Worm (Caenorhabditis elegans) whole organism, L1 larva: ENCODE results near the gene K02D10.1.

ENCODE experiments used
- C16A3.4 ChIP-seq: fragments of 150-350 bp; optimal IDR thresholded peaks from 2 replicates; lab custom pipeline; 2014; ENCODE audit warnings: missing biosample characterization, missing genetic modification characterization
- F16B12.6 ChIP-seq: fragments of 150-350 bp; optimal IDR thresholded peaks from 2 replicates; lab custom pipeline; 2014; ENCODE audit warnings: missing biosample characterization, missing genetic modification characterization
- alr-1 ChIP-seq: fragments of 200-800 bp; sonication (Bioruptor generic); optimal IDR thresholded peaks from 2 replicates; lab custom pipeline; 2018; ENCODE audit warnings: borderline replicate concordance, mild to moderate bottlenecking, missing genetic modification characterization, missing compliant biosample characterization
- aly-2 ChIP-seq: fragments of 150-350 bp; optimal IDR thresholded peaks from 2 replicates; lab custom pipeline; 2014; ENCODE audit warnings: missing biosample characterization, missing genetic modification characterization
- ceh-63 ChIP-seq: fragments of 200-800 bp; sonication (Bioruptor generic); optimal IDR thresholded peaks from 2 replicates; lab custom pipeline; 2018; ENCODE audit warnings: mild to moderate bottlenecking, missing genetic modification characterization, missing compliant biosample characterization
- ceh-8 ChIP-seq: fragments of 200-800 bp; sonication (Bioruptor generic); optimal IDR thresholded peaks from 2 replicates; lab custom pipeline; 2018; ENCODE audit warnings: mild to moderate bottlenecking, missing genetic modification characterization, moderate library complexity, missing compliant biosample characterization
- ceh-82 ChIP-seq, 3 experiments: fragments of 150-350 bp in 1 of 3; sonication (generic microtip) in 2 of 3; optimal IDR thresholded peaks; 2 replicates each; lab custom pipeline; 2014 to 2017; ENCODE audit warnings: missing biosample characterization in 3 of 3, missing genetic modification characterization in 3 of 3
- ceh-88 ChIP-seq: fragments of 200-800 bp; sonication (Bioruptor generic); IDR thresholded peaks from 2 replicates; pipeline ENCODE4 v1.3.6; 2022; ENCODE audit warnings: missing genetic modification characterization, missing compliant biosample characterization
- ceh-90 ChIP-seq: sonication (generic microtip); optimal IDR thresholded peaks from 2 replicates; lab custom pipeline; 2016; ENCODE audit warnings: missing genetic modification characterization, missing compliant biosample characterization
- dpl-1 ChIP-seq, 3 experiments: fragments of 150-350 bp in 2 of 3; sonication (generic microtip) in 1 of 3; optimal IDR thresholded peaks; 2 replicates each; lab custom pipeline; 2014 to 2017; ENCODE audit warnings: missing biosample characterization in 3 of 3, missing genetic modification characterization in 3 of 3, missing genetic modification reagents in 3 of 3
- dsc-1 ChIP-seq: sonication (generic microtip); optimal IDR thresholded peaks from 2 replicates; lab custom pipeline; 2016; ENCODE audit warnings: mild to moderate bottlenecking, missing genetic modification characterization, missing compliant biosample characterization
- efl-1 ChIP-seq, 4 experiments: fragments of 150-350 bp; optimal IDR thresholded peaks in 3 of 4; peaks in 1 of 4; 1 replicate in 1 of 4; 2 replicates in 3 of 4; lab custom pipeline; 2014; ENCODE audit warnings: missing biosample characterization in 2 of 4, missing genetic modification characterization in 2 of 4, missing genetic modification reagents in 2 of 4
- egl-13 ChIP-seq: sonication (generic microtip); optimal IDR thresholded peaks from 2 replicates; lab custom pipeline; 2016; ENCODE audit warnings: missing genotype, missing genetic modification reagents, missing genetic modification characterization, missing compliant biosample characterization
- elt-2 ChIP-seq: sonication (generic microtip); optimal IDR thresholded peaks from 2 replicates; lab custom pipeline; 2016; ENCODE audit warnings: missing genetic modification characterization, mild to moderate bottlenecking, inconsistent platforms, missing compliant biosample characterization, missing genetic modification reagents
- elt-3 ChIP-seq, 6 experiments: fragments of 150-350 bp in 1 of 6; sonication (generic microtip); optimal IDR thresholded peaks; 2 replicates each; lab custom pipeline; 2017 to 2018; ENCODE audit warnings: missing biosample characterization in 6 of 6, missing genetic modification characterization in 6 of 6, inconsistent platforms in 1 of 6
- fkh-10 ChIP-seq: sonication (generic microtip); optimal IDR thresholded peaks from 2 replicates; lab custom pipeline; 2017; ENCODE audit warnings: missing biosample characterization, missing genetic modification reagents, missing genetic modification characterization
- fos-1 ChIP-seq: fragments of 150-350 bp; optimal IDR thresholded peaks from 2 replicates; lab custom pipeline; 2014; ENCODE audit warnings: missing biosample characterization, missing genetic modification characterization
- grh-1 ChIP-seq: fragments of 200-800 bp; sonication (Bioruptor generic); IDR thresholded peaks from 2 replicates; pipeline ENCODE4 v1.3.6; 2022; ENCODE audit warnings: missing genetic modification reagents, missing genetic modification characterization, missing compliant biosample characterization
- hpl-2 ChIP-seq: fragments of 150-350 bp; optimal IDR thresholded peaks from 2 replicates; lab custom pipeline; 2014; ENCODE audit warnings: missing biosample characterization, missing genetic modification reagents, missing genetic modification characterization
- irx-1 ChIP-seq: sonication (generic microtip); optimal IDR thresholded peaks from 2 replicates; lab custom pipeline; 2016; ENCODE audit warnings: missing genetic modification characterization, missing compliant biosample characterization
- isw-1 ChIP-seq: fragments of 200-800 bp; sonication (Bioruptor generic); IDR thresholded peaks from 2 replicates; pipeline ENCODE4 v1.3.6; 2022; ENCODE audit warnings: missing genetic modification characterization, missing compliant biosample characterization
- lin-14 ChIP-seq: fragments of 200-800 bp; sonication (Bioruptor generic); optimal IDR thresholded peaks from 2 replicates; lab custom pipeline; 2018; ENCODE audit warnings: mild to moderate bottlenecking, missing genetic modification characterization, moderate library complexity, missing compliant biosample characterization
- lin-35 ChIP-seq, 2 experiments: fragments of 150-350 bp; optimal IDR thresholded peaks; 2 replicates each; lab custom pipeline; 2014; ENCODE audit warnings: missing biosample characterization in 2 of 2, missing genetic modification characterization in 2 of 2, missing genetic modification reagents in 2 of 2
- lin-39 ChIP-seq: fragments of 150-350 bp; optimal IDR thresholded peaks from 2 replicates; lab custom pipeline; 2014; ENCODE audit warnings: missing biosample characterization, missing genetic modification reagents, missing genetic modification characterization
- lsy-2 ChIP-seq, 2 experiments: fragments of 150-350 bp; optimal IDR thresholded peaks; 2 replicates each; lab custom pipeline; 2014; ENCODE audit warnings: missing biosample characterization in 2 of 2, missing genetic modification characterization in 2 of 2
- mab-9 ChIP-seq: fragments of 200-800 bp; sonication (Bioruptor generic); IDR thresholded peaks from 2 replicates; pipeline ENCODE4 v1.3.6; 2022; ENCODE audit warnings: missing genetic modification reagents, missing genetic modification characterization, missing compliant biosample characterization
- mdl-1 ChIP-seq, 2 experiments: fragments of 150-350 bp; optimal IDR thresholded peaks; 2 replicates each; lab custom pipeline; 2014 to 2017; ENCODE audit warnings: missing biosample characterization in 2 of 2, missing genetic modification characterization in 2 of 2, inconsistent platforms in 1 of 2
- mef-2 ChIP-seq: fragments of 150-350 bp; optimal IDR thresholded peaks from 2 replicates; lab custom pipeline; 2014; ENCODE audit warnings: missing biosample characterization, missing genetic modification characterization
- mep-1 ChIP-seq: fragments of 150-350 bp; optimal IDR thresholded peaks from 2 replicates; lab custom pipeline; 2014; ENCODE audit warnings: missing biosample characterization, missing genetic modification characterization
- nhr-19 ChIP-seq: fragments of 200-800 bp; sonication (Bioruptor generic); conservative IDR thresholded peaks from 2 replicates; pipeline ENCODE4 v1.3.6; 2022; ENCODE audit warnings: missing genetic modification characterization, missing compliant biosample characterization
- nhr-20 ChIP-seq: sonication (generic microtip); optimal IDR thresholded peaks from 2 replicates; lab custom pipeline; 2016; ENCODE audit warnings: mild to moderate bottlenecking, missing genetic modification characterization, missing compliant biosample characterization
- nhr-47 ChIP-seq: sonication (generic microtip); optimal IDR thresholded peaks from 2 replicates; lab custom pipeline; 2016; ENCODE audit warnings: mild to moderate bottlenecking, missing genetic modification characterization, moderate library complexity, missing compliant biosample characterization
- nhr-71 ChIP-seq: sonication (generic microtip); optimal IDR thresholded peaks from 2 replicates; lab custom pipeline; 2016; ENCODE audit warnings: mild to moderate bottlenecking, missing genetic modification characterization, moderate library complexity, missing compliant biosample characterization
- nhr-85 ChIP-seq: sonication (generic microtip); peaks from one replicate; lab custom pipeline; 2016; ENCODE audit warnings: missing genetic modification characterization, inconsistent platforms, missing compliant biosample characterization
- nhr-90 ChIP-seq: sonication (generic microtip); optimal IDR thresholded peaks from 2 replicates; lab custom pipeline; 2016; ENCODE audit warnings: mild to moderate bottlenecking, missing genetic modification characterization, missing compliant biosample characterization; ENCODE audit not compliant: poor library complexity
- rnt-1 ChIP-seq: sonication (generic microtip); optimal IDR thresholded peaks from 2 replicates; lab custom pipeline; 2016; ENCODE audit warnings: mild to moderate bottlenecking, missing genetic modification characterization, moderate library complexity, missing compliant biosample characterization
- skn-1 ChIP-seq: fragments of 150-350 bp; optimal IDR thresholded peaks from 2 replicates; lab custom pipeline; 2014; ENCODE audit warnings: missing biosample characterization, missing genetic modification characterization
- snpc-4 ChIP-seq: fragments of 150-350 bp; optimal IDR thresholded peaks from 2 replicates; lab custom pipeline; 2014; ENCODE audit warnings: missing biosample characterization, missing genetic modification characterization
- snu-23 ChIP-seq: sonication (generic microtip); optimal IDR thresholded peaks from 2 replicates; lab custom pipeline; 2016; ENCODE audit warnings: missing genetic modification characterization, missing compliant biosample characterization
- sox-4 ChIP-seq: sonication (generic microtip); optimal IDR thresholded peaks from 2 replicates; lab custom pipeline; 2016; ENCODE audit warnings: missing genetic modification characterization, missing compliant biosample characterization
- sup-37 ChIP-seq: fragments of 200-800 bp; sonication (Bioruptor generic); optimal IDR thresholded peaks from 2 replicates; lab custom pipeline; 2018; ENCODE audit warnings: mild to moderate bottlenecking, missing genetic modification characterization, missing compliant biosample characterization
- tbx-2 ChIP-seq: sonication (generic microtip); optimal IDR thresholded peaks from 2 replicates; lab custom pipeline; 2016; ENCODE audit warnings: missing genetic modification characterization, missing compliant biosample characterization
- unc-130 ChIP-seq: fragments of 150-350 bp; optimal IDR thresholded peaks from 2 replicates; lab custom pipeline; 2017; ENCODE audit warnings: missing biosample characterization, missing genetic modification characterization, inconsistent platforms
- unc-30 ChIP-seq: sonication (generic microtip); optimal IDR thresholded peaks from 2 replicates; lab custom pipeline; 2017; ENCODE audit warnings: missing biosample characterization, missing genetic modification characterization
- vab-15 ChIP-seq: sonication (generic microtip); optimal IDR thresholded peaks from 2 replicates; lab custom pipeline; 2017; ENCODE audit warnings: missing genotype, mild to moderate bottlenecking, missing genetic modification characterization, missing compliant biosample characterization
- xbp-1 ChIP-seq: sonication (generic microtip); optimal IDR thresholded peaks from 2 replicates; lab custom pipeline; 2016; ENCODE audit warnings: missing genetic modification characterization, missing compliant biosample characterization
- zip-4 ChIP-seq: fragments of 200-800 bp; sonication (Bioruptor generic); optimal IDR thresholded peaks from 2 replicates; lab custom pipeline; 2018; ENCODE audit warnings: mild to moderate bottlenecking, missing genetic modification characterization, moderate library complexity, missing compliant biosample characterization
- ztf-4 ChIP-seq: fragments of 150-350 bp; optimal IDR thresholded peaks from 2 replicates; lab custom pipeline; 2014; ENCODE audit warnings: missing biosample characterization, missing genetic modification characterization

K02D10.1 gene

ce11 chrIII:8807246-8807645 is 37.9 kb downstream of the K02D10.1 start, which contains the start of gene F54F2.7:
Gene F54F2.7 (minus strand): TSS chrIII:8807346.
- TF ChIP-seq rnt-1 (tag; lab: Kevin White, UChicago) (no peak), ceh-8 (no peak), nhr-20 (tag; lab: Kevin White, UChicago) (no peak), xbp-1 (tag; lab: Kevin White, UChicago) (no peak), vab-15 (tag; lab: Kevin White, UChicago) (no peak)

ce11 chrIII:8809245-8809971 is 40.1 kb downstream of the K02D10.1 start, which contains the start of gene prx-19:
Gene prx-19 (minus strand): TSS chrIII:8809295.
- TF ChIP-seq fkh-10: no peak
- no peak for TF ChIP-seq aly-2
- TF ChIP-seq mep-1 (tag; lab: Kevin White, UChicago): peak; percentile 66
- TF ChIP-seq lsy-2 (tag; optimal IDR thresholded peaks at IDR 0.05; lab: Kevin White, UChicago): peak; percentile 47 to 79
- no peak for TF ChIP-seq sox-4
- TF ChIP-seq C16A3.4 (tag; lab: Kevin White, UChicago): peak; percentile 60
- no peak for TF ChIP-seq fos-1
- no peak for TF ChIP-seq sup-37
- TF ChIP-seq irx-1 (tag; lab: Kevin White, UChicago): no peak
- TF ChIP-seq nhr-90 (tag; lab: Kevin White, UChicago): peak; percentile 47
- TF ChIP-seq elt-3 (tag; optimal IDR thresholded peaks at IDR 0.05; lab: Kevin White, UChicago): peak in 1 of 6 experiments; percentile 45
- TF ChIP-seq lin-39 (tag; lab: Kevin White, UChicago): peak; percentile 11
- no peak for TF ChIP-seq zip-4 (GFP tag; lab: Kevin White, UChicago)
- TF ChIP-seq unc-30 (tag; lab: Kevin White, UChicago): no peak
- TF ChIP-seq ztf-4 (tag; lab: Kevin White, UChicago): no peak
- TF ChIP-seq ceh-88 (GFP tag; lab: Robert Waterston, UW): no peak
- TF ChIP-seq nhr-85: peak; percentile 38
- peak; percentile 94 to 98 for TF ChIP-seq lin-35 (GFP tag; optimal IDR thresholded peaks at IDR 0.05; lab: Kevin White, UChicago)
- peak; percentile 90 to 95 for TF ChIP-seq efl-1 (optimal IDR thresholded peaks at IDR 0.05; lab: Kevin White, UChicago)
- peak; percentile 95 to 100 for TF ChIP-seq efl-1 (GFP tag; optimal IDR thresholded peaks at IDR 0.05 in 1 of 2; lab: Kevin White, UChicago)
- peak; percentile 58 for TF ChIP-seq nhr-71
- no peak for TF ChIP-seq ceh-90 (tag; lab: Kevin White, UChicago)
- TF ChIP-seq xbp-1 (tag; lab: Kevin White, UChicago): peak; percentile 38
- no peak for TF ChIP-seq mab-9
- TF ChIP-seq egl-13 (tag; lab: Kevin White, UChicago): no peak
- no peak for TF ChIP-seq mef-2 (tag; lab: Kevin White, UChicago)
- no peak for TF ChIP-seq ceh-63 (GFP tag; lab: Kevin White, UChicago)
- TF ChIP-seq hpl-2 (GFP tag; lab: Kevin White, UChicago): no peak
- TF ChIP-seq alr-1: no peak
- peak in 2 of 3 experiments; percentile 36 to 67 for TF ChIP-seq ceh-82 (tag; optimal IDR thresholded peaks at IDR 0.05; lab: Kevin White, UChicago)
- no peak for TF ChIP-seq elt-2 (tag; lab: Kevin White, UChicago)
- TF ChIP-seq isw-1 (GFP tag; lab: Robert Waterston, UW): 0 out of 2 replicates have a peak, but pooled peaks have one; percentile 8
- peak in 1 of 2 experiments; percentile 38 for TF ChIP-seq mdl-1 (tag; optimal IDR thresholded peaks at IDR 0.05; lab: Kevin White, UChicago)
- peak; percentile 41 for TF ChIP-seq nhr-19 (GFP tag; lab: Robert Waterston, UW)
- TF ChIP-seq snpc-4 (tag; lab: Kevin White, UChicago): peak; percentile 22
- peak; percentile 57 for TF ChIP-seq rnt-1 (tag; lab: Kevin White, UChicago)
- TF ChIP-seq lin-14 (GFP tag; lab: Kevin White, UChicago): peak; percentile 32
- peak; percentile 45 for TF ChIP-seq dsc-1 (tag; lab: Kevin White, UChicago)
- TF ChIP-seq grh-1 (GFP tag; lab: Robert Waterston, UW): no peak
- peak; percentile 90 to 94 (median 93) for TF ChIP-seq dpl-1 (GFP tag; optimal IDR thresholded peaks at IDR 0.05; lab: Kevin White, UChicago)
- peak; percentile 68 for TF ChIP-seq skn-1 (tag; lab: Kevin White, UChicago)
- TF ChIP-seq tbx-2 (tag; lab: Kevin White, UChicago): peak; percentile 49
- TF ChIP-seq nhr-47: peak; percentile 54
- peak; percentile 21 for TF ChIP-seq unc-130 (tag; lab: Kevin White, UChicago)
- peak; percentile 44 for TF ChIP-seq F16B12.6 (tag; lab: Kevin White, UChicago)
- peak; percentile 59 for TF ChIP-seq snu-23 (GFP tag; lab: Kevin White, UChicago)
